Worm (Caenorhabditis elegans): ENCODE measurements around the gene F16B4.6.

F16B4.6 gene

DNA sequence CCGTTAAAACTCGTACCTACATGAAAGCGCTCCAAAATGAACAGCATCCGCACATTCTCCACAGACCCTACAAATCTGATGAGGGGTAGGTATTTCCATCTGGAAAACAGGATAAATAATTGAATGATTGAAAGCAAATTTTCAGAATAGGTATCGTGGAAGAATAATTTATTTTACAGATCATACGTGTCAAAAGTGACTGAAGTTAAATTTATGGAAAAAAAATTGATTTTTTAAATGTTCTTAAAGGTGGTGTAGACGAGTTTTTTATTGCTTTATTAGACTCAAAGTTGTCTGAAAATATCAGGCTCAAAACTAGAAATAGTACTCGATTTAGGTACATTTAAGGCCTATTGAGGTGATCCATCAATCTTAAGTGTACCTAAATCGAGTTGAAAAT is 39.7 kb downstream of the F16B4.6 start, which contains the start of gene nhr-237:
TSS of gene nhr-237 (minus strand) at position 101 of the 400 bp plus-strand sequence.
- TF ChIP-seq mdl-1 (tag; optimal IDR thresholded peaks at IDR 0.05), result no peak
- no peak for TF ChIP-seq ceh-82 (tag; optimal IDR thresholded peaks at IDR 0.05)
- TF ChIP-seq ZK546.5 (tag; optimal IDR thresholded peaks at IDR 0.05), result peak; percentile 31
- no peak for TF ChIP-seq ztf-4 (tag; optimal IDR thresholded peaks at IDR 0.05)
- no peak for TF ChIP-seq ceh-28 (tag; optimal IDR thresholded peaks at IDR 0.05)

DNA sequence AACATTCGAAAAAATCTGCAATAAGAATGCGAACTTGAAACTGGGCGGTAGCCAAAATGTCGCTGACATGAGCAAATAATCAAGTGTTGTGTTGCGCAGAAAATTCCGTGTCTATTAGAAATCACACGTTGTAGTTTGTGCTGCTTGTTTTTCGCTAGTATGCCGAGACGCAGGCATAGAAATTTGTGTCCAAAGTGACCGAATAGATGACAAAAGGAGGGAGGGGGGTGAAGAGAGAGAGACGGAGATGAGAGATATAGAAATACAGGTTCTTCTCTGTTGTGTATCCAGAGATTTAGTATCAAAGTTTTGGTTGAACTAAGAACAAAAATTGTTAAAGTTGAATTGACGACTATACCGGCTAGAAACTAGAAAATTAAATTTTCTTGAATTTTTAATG is 40.3 kb downstream of the F16B4.6 start:
- no peak for TF ChIP-seq aly-2 (tag; optimal IDR thresholded peaks at IDR 0.05)
- TF ChIP-seq ZK546.5 (tag; optimal IDR thresholded peaks at IDR 0.05), result no peak
- no peak for TF ChIP-seq ceh-16 (tag; optimal IDR thresholded peaks at IDR 0.05)
- no peak for TF ChIP-seq nhr-28 (tag; optimal IDR thresholded peaks at IDR 0.05)
- TF ChIP-seq mdl-1 (tag; optimal IDR thresholded peaks at IDR 0.05), result no peak
- peak; percentile 49 for TF ChIP-seq nhr-23 (tag; optimal IDR thresholded peaks at IDR 0.05)
- TF ChIP-seq ceh-28 (tag; optimal IDR thresholded peaks at IDR 0.05), result no peak
- no peak for TF ChIP-seq elt-1 (tag; optimal IDR thresholded peaks at IDR 0.05)
- no peak for TF ChIP-seq snpc-4 (tag; optimal IDR thresholded peaks at IDR 0.05)
- peak; percentile 39 for TF ChIP-seq skn-1 (tag; optimal IDR thresholded peaks at IDR 0.05)
- no peak for TF ChIP-seq egl-27 (tag; optimal IDR thresholded peaks at IDR 0.05)
- TF ChIP-seq fkh-2 (tag; optimal IDR thresholded peaks at IDR 0.05), result no peak
- no peak for TF ChIP-seq unc-62 (GFP tag; optimal IDR thresholded peaks at IDR 0.05)
- TF ChIP-seq nhr-237 (tag; optimal IDR thresholded peaks at IDR 0.05), result no peak
- peak; percentile 44 for TF ChIP-seq nhr-77 (tag; optimal IDR thresholded peaks at IDR 0.05)
- TF ChIP-seq pqm-1 (tag; optimal IDR thresholded peaks at IDR 0.05), result no peak
- TF ChIP-seq pha-4 (tag; optimal IDR thresholded peaks at IDR 0.05), result peak; percentile 54
- TF ChIP-seq nfya-1 (tag; optimal IDR thresholded peaks at IDR 0.05; ENCODE audit: insufficient read depth), result peak; percentile 18
- no peak for TF ChIP-seq ceh-9 (tag; optimal IDR thresholded peaks at IDR 0.05)
- TF ChIP-seq fos-1 (tag; optimal IDR thresholded peaks at IDR 0.05), result no peak
- no peak for TF ChIP-seq R02D3.7 (tag; optimal IDR thresholded peaks at IDR 0.05)
- TF ChIP-seq ztf-4 (tag; optimal IDR thresholded peaks at IDR 0.05), result no peak
- TF ChIP-seq lin-15B (tag; optimal IDR thresholded peaks at IDR 0.05), result no peak
- peak; percentile 57 for TF ChIP-seq nhr-25 (tag; optimal IDR thresholded peaks at IDR 0.05)
- no peak for TF ChIP-seq ama-1 (optimal IDR thresholded peaks at IDR 0.05)
- peak; percentile 78 for TF ChIP-seq nhr-43 (tag; optimal IDR thresholded peaks at IDR 0.05; ENCODE audit: poor library complexity, severe bottlenecking)
- no peak for TF ChIP-seq sea-2 (GFP tag; optimal IDR thresholded peaks at IDR 0.05)
- no peak for TF ChIP-seq ceh-82 (tag; optimal IDR thresholded peaks at IDR 0.05)
- TF ChIP-seq eor-1 (tag; optimal IDR thresholded peaks at IDR 0.05), result no peak
- no peak for TF ChIP-seq jun-1 (tag; optimal IDR thresholded peaks at IDR 0.05)
- TF ChIP-seq egl-5 (tag; optimal IDR thresholded peaks at IDR 0.05), result no peak
- TF ChIP-seq lin-39 (tag; optimal IDR thresholded peaks at IDR 0.05), result no peak
- no peak for TF ChIP-seq nhr-11 (tag; optimal IDR thresholded peaks at IDR 0.05)

DNA sequence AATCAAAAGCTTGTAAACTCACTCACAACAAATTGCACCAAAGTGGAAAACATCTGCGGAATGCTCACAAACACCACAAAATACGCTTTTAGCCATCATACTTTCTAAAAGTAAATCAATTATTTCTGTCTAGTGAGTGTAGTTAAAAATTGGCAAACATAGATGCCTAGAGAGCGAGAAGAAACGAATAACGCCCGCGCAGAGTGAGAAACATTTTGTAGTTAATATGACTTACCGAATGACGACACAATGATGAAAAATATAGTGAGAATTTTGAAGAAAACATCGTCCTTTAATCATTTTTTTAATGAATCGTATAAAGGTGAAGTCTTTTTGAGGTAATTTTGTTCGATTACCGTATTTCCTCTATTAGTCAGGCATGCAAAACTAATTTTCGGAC is 42.3 kb downstream of the F16B4.6 start, which contains the start of gene nhr-238:
TSS of gene nhr-238 (minus strand) at position 104 of the 400 bp plus-strand sequence.
- TF ChIP-seq nhr-28 (tag; optimal IDR thresholded peaks at IDR 0.05), result peak; percentile 50
- TF ChIP-seq ZK546.5 (tag; optimal IDR thresholded peaks at IDR 0.05), result peak; percentile 47
- peak; percentile 66 for TF ChIP-seq nhr-77 (tag; optimal IDR thresholded peaks at IDR 0.05)
- no peak for TF ChIP-seq ceh-82 (tag; optimal IDR thresholded peaks at IDR 0.05)
- no peak for TF ChIP-seq nfya-1 (tag; optimal IDR thresholded peaks at IDR 0.05; ENCODE audit: insufficient read depth)
- no peak for TF ChIP-seq nhr-67 (tag; optimal IDR thresholded peaks at IDR 0.05)
- TF ChIP-seq pha-4 (tag; optimal IDR thresholded peaks at IDR 0.05), result peak; percentile 11

DNA sequence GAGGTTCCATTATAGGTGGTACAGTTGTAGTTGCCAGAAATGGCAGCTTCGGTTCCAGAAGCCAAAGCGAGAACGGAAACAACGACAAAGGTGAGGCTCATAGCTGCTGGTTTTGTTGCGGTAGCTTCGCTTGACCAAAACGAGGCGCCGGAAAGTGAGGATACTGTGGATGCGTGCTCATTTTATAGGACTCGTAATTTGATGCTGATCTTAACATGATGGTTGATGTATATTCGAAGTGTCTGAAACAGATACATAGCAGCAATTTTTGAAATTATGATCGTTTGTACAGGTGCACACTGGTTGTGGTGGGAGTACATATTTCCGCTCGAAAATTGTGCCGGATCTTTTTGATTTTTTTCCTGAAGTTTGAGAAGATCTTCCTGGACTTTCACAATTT is 44.1 kb downstream of the F16B4.6 start, which contains the start of gene Y46H3D.8:
TSS of gene Y46H3D.8 (minus strand) at position 101 of the 400 bp plus-strand sequence.
- TF ChIP-seq nhr-23 (tag; optimal IDR thresholded peaks at IDR 0.05) (no peak), ceh-82 (tag; optimal IDR thresholded peaks at IDR 0.05) (no peak), ama-1 (optimal IDR thresholded peaks at IDR 0.05) (no peak), eor-1 (tag; optimal IDR thresholded peaks at IDR 0.05) (no peak), pha-4 (tag; optimal IDR thresholded peaks at IDR 0.05) (no peak), unc-62 (GFP tag; optimal IDR thresholded peaks at IDR 0.05) (no peak), lin-39 (tag; optimal IDR thresholded peaks at IDR 0.05) (no peak), ztf-4 (tag; optimal IDR thresholded peaks at IDR 0.05) (no peak), ZK546.5 (tag; optimal IDR thresholded peaks at IDR 0.05) (no peak), lin-15B (tag; optimal IDR thresholded peaks at IDR 0.05) (no peak), egl-27 (tag; optimal IDR thresholded peaks at IDR 0.05) (no peak), nfya-1 (tag; optimal IDR thresholded peaks at IDR 0.05; ENCODE audit: insufficient read depth) (no peak), hmg-11 (tag; optimal IDR thresholded peaks at IDR 0.05) (no peak), nhr-12 (tag; optimal IDR thresholded peaks at IDR 0.05) (no peak)

Data from whole organism, L3 larva.